Worm (Caenorhabditis elegans) whole organism, late embryonic: ENCODE results near the gene rpc-1.

Experiments
- F13H6.1 ChIP-seq: sonication (generic microtip); optimal IDR thresholded peaks from 2 replicates; lab custom pipeline; 2016; ENCODE audit warnings: missing genetic modification characterization, missing compliant biosample characterization
- K09A11.1 ChIP-seq: sonication (generic microtip); optimal IDR thresholded peaks from 2 replicates; lab custom pipeline; 2017; ENCODE audit warnings: antibody characterized with exemption, mild to moderate bottlenecking, missing genetic modification characterization, missing compliant biosample characterization; ENCODE audit not compliant: insufficient read depth
- T23F11.4 ChIP-seq: fragments of 200-800 bp; sonication (Bioruptor generic); optimal IDR thresholded peaks from 2 replicates; lab custom pipeline; 2018; ENCODE audit warnings: mild to moderate bottlenecking, missing genetic modification characterization, missing compliant biosample characterization
- ahr-1 ChIP-seq: sonication (generic microtip); optimal IDR thresholded peaks from 2 replicates; lab custom pipeline; 2016; ENCODE audit warnings: missing genetic modification characterization, missing compliant biosample characterization
- ama-1 ChIP-seq: fragments of 150-350 bp; optimal IDR thresholded peaks from 2 replicates; lab custom pipeline; 2014
- ceh-14 ChIP-seq: sonication (generic microtip); optimal IDR thresholded peaks from 2 replicates; lab custom pipeline; 2016; ENCODE audit warnings: missing genotype, missing genetic modification characterization, missing compliant biosample characterization
- ceh-18 ChIP-seq: sonication (generic microtip); optimal IDR thresholded peaks from 2 replicates; lab custom pipeline; 2016; ENCODE audit warnings: missing genetic modification characterization, missing compliant biosample characterization
- ceh-30 ChIP-seq: fragments of 150-350 bp; optimal IDR thresholded peaks from 2 replicates; lab custom pipeline; 2014; ENCODE audit warnings: missing biosample characterization, missing genetic modification characterization
- ceh-31 ChIP-seq: sonication (generic microtip); optimal IDR thresholded peaks from 2 replicates; lab custom pipeline; 2016; ENCODE audit warnings: missing genetic modification characterization, missing compliant biosample characterization
- ceh-34 ChIP-seq: sonication (generic microtip); optimal IDR thresholded peaks from 2 replicates; lab custom pipeline; 2016; ENCODE audit warnings: mild to moderate bottlenecking, missing genetic modification characterization, missing compliant biosample characterization
- ceh-45 ChIP-seq: fragments of 200-800 bp; sonication (Bioruptor generic); IDR thresholded peaks from 2 replicates; pipeline ENCODE4 v1.3.6; 2022; ENCODE audit warnings: missing genetic modification reagents, missing genetic modification characterization, missing compliant biosample characterization
- ceh-48 ChIP-seq: sonication (generic microtip); optimal IDR thresholded peaks from 2 replicates; lab custom pipeline; 2016; ENCODE audit warnings: missing genetic modification characterization, inconsistent platforms, missing compliant biosample characterization
- dmd-4 ChIP-seq: sonication (generic microtip); optimal IDR thresholded peaks from 2 replicates; lab custom pipeline; 2016; ENCODE audit warnings: borderline replicate concordance, missing genetic modification characterization, missing compliant biosample characterization
- dve-1 ChIP-seq: sonication (generic microtip); optimal IDR thresholded peaks from 2 replicates; lab custom pipeline; 2017; ENCODE audit warnings: antibody characterized with exemption, mild to moderate bottlenecking, missing genetic modification characterization, missing compliant biosample characterization
- elt-2 ChIP-seq: sonication (generic microtip); optimal IDR thresholded peaks from 2 replicates; lab custom pipeline; 2016; ENCODE audit warnings: missing genetic modification reagents, missing genetic modification characterization, missing compliant biosample characterization
- ets-4 ChIP-seq: sonication (generic microtip); optimal IDR thresholded peaks from 2 replicates; lab custom pipeline; 2016; ENCODE audit warnings: missing genetic modification characterization, missing compliant biosample characterization
- fkh-10 ChIP-seq: fragments of 150-350 bp; optimal IDR thresholded peaks from 2 replicates; lab custom pipeline; 2014; ENCODE audit warnings: missing biosample characterization, missing genetic modification reagents, missing genetic modification characterization
- hlh-30 ChIP-seq: sonication (generic microtip); optimal IDR thresholded peaks from 2 replicates; lab custom pipeline; 2017; ENCODE audit warnings: antibody characterized with exemption, missing genetic modification characterization, missing compliant biosample characterization; ENCODE audit not compliant: insufficient read depth
- lin-11 ChIP-seq: fragments of 200-800 bp; sonication (Bioruptor generic); optimal IDR thresholded peaks from 2 replicates; lab custom pipeline; 2018; ENCODE audit warnings: mild to moderate bottlenecking, missing genetic modification characterization, missing compliant biosample characterization
- madf-2 ChIP-seq: sonication (generic microtip); optimal IDR thresholded peaks from 2 replicates; lab custom pipeline; 2017; ENCODE audit warnings: missing genetic modification characterization, missing compliant biosample characterization
- mec-3 ChIP-seq: sonication (generic microtip); optimal IDR thresholded peaks from 2 replicates; lab custom pipeline; 2016; ENCODE audit warnings: borderline replicate concordance, missing genetic modification characterization, missing compliant biosample characterization
- nfya-1 ChIP-seq: sonication (generic microtip); optimal IDR thresholded peaks from 2 replicates; lab custom pipeline; 2017; ENCODE audit warnings: missing genetic modification characterization, mild to moderate bottlenecking, missing compliant biosample characterization, antibody characterized with exemption, moderate library complexity
- npax-4 ChIP-seq: sonication (generic microtip); optimal IDR thresholded peaks from 2 replicates; lab custom pipeline; 2016; ENCODE audit warnings: missing genetic modification characterization, missing compliant biosample characterization
- odd-2 ChIP-seq: sonication (generic microtip); optimal IDR thresholded peaks from 2 replicates; lab custom pipeline; 2017; ENCODE audit warnings: antibody characterized with exemption, mild to moderate bottlenecking, missing genetic modification characterization, missing compliant biosample characterization
- pax-1 ChIP-seq: fragments of 150-350 bp; optimal IDR thresholded peaks from 2 replicates; lab custom pipeline; 2014; ENCODE audit warnings: missing biosample characterization, missing genetic modification characterization
- pqm-1 ChIP-seq: sonication (generic microtip); optimal IDR thresholded peaks from 2 replicates; lab custom pipeline; 2016; ENCODE audit warnings: missing genetic modification characterization, missing compliant biosample characterization
- pros-1 ChIP-seq: fragments of 150-350 bp; optimal IDR thresholded peaks from 2 replicates; lab custom pipeline; 2014; ENCODE audit warnings: missing biosample characterization, missing genetic modification reagents, missing genetic modification characterization
- sox-2 ChIP-seq: fragments of 200-800 bp; sonication (Bioruptor generic); IDR thresholded peaks from 2 replicates; pipeline ENCODE4 v1.3.6; 2022; ENCODE audit warnings: missing genetic modification reagents, missing genetic modification characterization, missing compliant biosample characterization
- unc-42 ChIP-seq: sonication (generic microtip); optimal IDR thresholded peaks from 2 replicates; lab custom pipeline; 2016; ENCODE audit warnings: missing genotype, missing genetic modification characterization, missing compliant biosample characterization
- unc-55 ChIP-seq: sonication (generic microtip); optimal IDR thresholded peaks from 2 replicates; lab custom pipeline; 2017; ENCODE audit warnings: missing biosample characterization, missing genetic modification reagents, missing genetic modification characterization

The rpc-1 gene

ce11 chrIV:7171222-7171621, 5.7 kb upstream of the rpc-1 start, which contains the start of gene str-220:
Gene str-220 (minus strand): TSS chrIV:7171322.
- TF ChIP-seq ceh-45 (GFP tag; lab: Robert Waterston, UW), result no peak

- TF ChIP-seq hlh-30 (tag; lab: Kevin White, UChicago) (peak; percentile 45), lin-11 (tag; lab: Kevin White, UChicago) (no peak), unc-55 (GFP tag; lab: Kevin White, UChicago) (no peak)
Measured at ce11 chrIV:7167983-7168760, 2.6 kb upstream of the rpc-1 start, which contains the start of gene skr-16. Gene skr-16 (plus strand): TSS chrIV:7168710.

- TF ChIP-seq npax-4 (tag; lab: Kevin White, UChicago) (no peak), hlh-30 (tag; lab: Kevin White, UChicago) (peak; percentile 4)
Measured at ce11 chrIV:7166553-7166952, 1.0 kb upstream of the rpc-1 start, which contains the start of gene C42D4.18. Gene C42D4.18 (plus strand): TSS chrIV:7166783.

ce11 chrIV:7159586-7159985, 6.0 kb downstream of the rpc-1 start:
- TF ChIP-seq lin-11 (tag; lab: Kevin White, UChicago) (no peak), T23F11.4 (GFP tag; lab: Kevin White, UChicago) (no peak), madf-2 (no peak), elt-2 (no peak), mec-3 (tag; lab: Kevin White, UChicago) (no peak), K09A11.1 (tag; lab: Kevin White, UChicago) (no peak), ceh-34 (tag; lab: Kevin White, UChicago) (no peak), ceh-45 (GFP tag; lab: Robert Waterston, UW) (no peak), ahr-1 (no peak), ama-1 (lab: Kevin White, UChicago) (no peak), unc-55 (GFP tag; lab: Kevin White, UChicago) (no peak), pax-1 (tag; lab: Kevin White, UChicago) (no peak), odd-2 (tag; lab: Kevin White, UChicago) (no peak), npax-4 (tag; lab: Kevin White, UChicago) (no peak), ceh-18 (tag; lab: Kevin White, UChicago) (no peak)

ce11 chrIV:7158161-7158560, 7.4 kb downstream of the rpc-1 start:
- TF ChIP-seq ets-4 (no peak), dmd-4 (tag; lab: Kevin White, UChicago) (no peak), pros-1 (tag; lab: Kevin White, UChicago) (no peak), unc-42 (no peak)
- TF ChIP-seq, all 69 proteins: peak for 0

ce11 chrIV:7156356-7156755, 9.2 kb downstream of the rpc-1 start, which contains the start of gene maph-9:
Gene maph-9 (plus strand): TSS chrIV:7156628.
- TF ChIP-seq ceh-31 (tag; lab: Kevin White, UChicago), result peak; percentile 28
- no peak for TF ChIP-seq ceh-18 (tag; lab: Kevin White, UChicago)
- TF ChIP-seq nfya-1 (tag; lab: Kevin White, UChicago), result peak; percentile 44
- TF ChIP-seq ceh-14 (tag; lab: Kevin White, UChicago), result peak; percentile 30

- TF ChIP-seq ahr-1, result no peak
- TF ChIP-seq mec-3 (tag; lab: Kevin White, UChicago), result no peak
- no peak for TF ChIP-seq fkh-10 (GFP tag; lab: Kevin White, UChicago)
- TF ChIP-seq pqm-1 (tag; lab: Kevin White, UChicago), result no peak
- TF ChIP-seq ceh-30 (tag; lab: Kevin White, UChicago), result no peak
- no peak for TF ChIP-seq sox-2 (GFP tag; lab: Robert Waterston, UW)
- TF ChIP-seq ceh-48, result no peak
- no peak for TF ChIP-seq ceh-45 (GFP tag; lab: Robert Waterston, UW)
- TF ChIP-seq F13H6.1 (tag; lab: Kevin White, UChicago), result no peak
- no peak for TF ChIP-seq dve-1 (tag; lab: Kevin White, UChicago)
Measured at ce11 chrIV:7154356-7154755, 11.2 kb downstream of the rpc-1 start, which contains the start of gene C34D4.2. Gene C34D4.2 (plus strand): TSS chrIV:7154656.
